Fruit fly (Drosophila melanogaster): ENCODE measurements around the gene CG17026.

Gene CG17026

DNA sequence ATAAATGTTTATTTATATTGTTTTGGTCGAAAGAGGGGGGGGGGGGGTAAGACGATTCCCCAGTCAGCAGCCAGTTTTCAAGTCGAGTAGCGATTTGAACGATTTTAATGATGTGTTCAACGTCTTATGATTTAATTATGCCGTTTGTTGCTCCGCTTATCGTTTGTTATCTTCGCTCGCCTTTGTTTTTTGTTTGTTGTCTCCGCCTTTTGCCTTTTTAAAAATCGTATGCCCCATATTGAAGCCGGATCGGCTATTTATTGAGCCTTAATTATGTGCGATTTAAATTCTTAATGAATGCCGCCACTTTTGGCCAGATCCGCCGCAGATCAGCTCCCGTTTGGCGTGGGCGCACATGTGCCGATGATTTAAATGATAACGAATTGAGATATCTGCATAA lies 39.3 kb downstream of the CG17026 start (continued):
- peak; percentile 80 for TF ChIP-seq Awh (GFP tag; IDR thresholded peaks at IDR 0.05)
- no peak for TF ChIP-seq sna (GFP tag; IDR thresholded peaks at IDR 0.05; ENCODE audit: partially characterized antibody)
- TF ChIP-seq CG15269 (tag; optimal IDR thresholded peaks at IDR 0.05): peak; percentile 50
- TF ChIP-seq slou (GFP tag; optimal IDR thresholded peaks at IDR 0.05): no peak
- TF ChIP-seq Sox100B (GFP tag; optimal IDR thresholded peaks at IDR 0.05): no peak
- peak; percentile 97 for TF ChIP-seq abd-A (tag; optimal IDR thresholded peaks at IDR 0.05)
- no peak for TF ChIP-seq CG7271 (tag; optimal IDR thresholded peaks at IDR 0.05)
- TF ChIP-seq vvl (GFP tag; IDR thresholded peaks at IDR 0.05): peak; percentile 43; the same call in 1 of the 2 replicates
- no peak for TF ChIP-seq B-H1 (GFP tag; IDR thresholded peaks at IDR 0.05)
- no peak for TF ChIP-seq esg (GFP tag; conservative IDR thresholded peaks at IDR 0.05)
- peak; percentile 68 for TF ChIP-seq gro (GFP tag; optimal IDR thresholded peaks at IDR 0.05)
- no peak for TF ChIP-seq row (GFP tag; IDR thresholded peaks at IDR 0.05)
- no peak for TF ChIP-seq mam (GFP tag; optimal IDR thresholded peaks at IDR 0.05)
- TF ChIP-seq CG1792 (GFP tag; optimal IDR thresholded peaks at IDR 0.05): no peak
- TF ChIP-seq HLH54F (GFP tag; optimal IDR thresholded peaks at IDR 0.05): no peak
- no peak for TF ChIP-seq HmgD (GFP tag; optimal IDR thresholded peaks at IDR 0.05)
- no peak for TF ChIP-seq ken (GFP tag; IDR thresholded peaks at IDR 0.05)
- no peak for TF ChIP-seq CG14710 (tag; optimal IDR thresholded peaks at IDR 0.05)
- peak; percentile 61 for TF ChIP-seq oc (tag; optimal IDR thresholded peaks at IDR 0.05)
- TF ChIP-seq Hmx (GFP tag; optimal IDR thresholded peaks at IDR 0.05): no peak
- TF ChIP-seq zen2 (GFP tag; IDR thresholded peaks at IDR 0.05; ENCODE audit: partially characterized antibody): 0 out of 3 replicates have a peak, but pooled peaks have one; percentile 6
- TF ChIP-seq jigr1 (GFP tag; IDR thresholded peaks at IDR 0.05): no peak
- no peak for TF ChIP-seq trh (GFP tag; optimal IDR thresholded peaks at IDR 0.05)
- TF ChIP-seq chinmo (GFP tag; IDR thresholded peaks at IDR 0.05; ENCODE audit: partially characterized antibody): 0 out of 4 replicates have a peak, but pooled peaks have one; percentile 31
- no peak for TF ChIP-seq tgo (GFP tag; IDR thresholded peaks at IDR 0.05)
- TF ChIP-seq ewg (GFP tag; optimal IDR thresholded peaks at IDR 0.05): no peak
- no peak for TF ChIP-seq lbe (GFP tag; optimal IDR thresholded peaks at IDR 0.05)
- TF ChIP-seq CG6254 (GFP tag; optimal IDR thresholded peaks at IDR 0.05): no peak

DNA sequence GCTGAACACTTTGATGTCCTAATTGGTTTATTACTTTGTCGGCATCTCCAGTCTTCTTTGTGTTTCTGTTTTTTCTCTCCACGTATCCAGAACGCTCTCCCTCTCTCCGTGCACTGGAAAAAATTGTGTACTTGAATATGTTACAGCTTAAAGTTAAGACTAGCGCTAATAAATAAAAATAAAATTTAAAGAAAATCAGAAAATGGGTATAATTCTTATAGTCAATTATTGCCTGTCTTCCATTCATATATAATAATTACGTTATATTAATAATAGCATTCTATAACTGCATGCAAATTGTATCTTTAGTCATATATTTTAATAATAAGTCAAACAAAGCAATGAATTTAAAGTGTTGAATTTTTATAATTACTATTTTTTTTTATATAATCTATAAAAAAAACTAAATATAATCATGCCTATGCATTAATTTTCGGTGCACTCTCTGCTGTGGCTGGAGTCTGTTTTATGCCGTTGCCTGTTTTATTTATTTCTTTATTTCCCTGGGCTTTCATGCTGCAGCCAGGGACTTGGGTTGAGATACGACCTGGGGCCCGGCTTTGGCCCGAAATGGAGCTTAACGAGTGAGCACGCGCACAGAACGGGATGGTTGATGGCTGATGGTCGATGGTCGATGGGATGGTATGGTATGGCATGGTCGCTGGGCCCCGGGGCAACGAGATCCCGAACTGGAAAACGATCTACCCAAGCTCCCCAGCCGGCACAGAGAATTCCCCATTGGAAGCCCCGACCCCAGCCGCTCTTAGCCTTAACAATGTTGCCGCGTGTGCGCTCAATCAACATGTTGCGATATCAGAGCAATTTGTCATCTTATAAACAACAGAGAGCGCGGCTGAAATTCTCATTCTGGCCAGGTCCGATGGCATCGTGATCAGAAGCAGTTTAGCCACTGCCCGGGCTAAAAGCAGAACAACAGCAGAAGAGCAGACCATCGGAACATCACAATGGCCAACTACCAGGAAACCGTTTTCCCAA lies 40.9 kb downstream of the CG17026 start:
- no peak for TF ChIP-seq CG11560 (tag; IDR thresholded peaks at IDR 0.05)
- no peak for TF ChIP-seq Dip2 (GFP tag; IDR thresholded peaks at IDR 0.05)
- no peak for TF ChIP-seq z (GFP tag; IDR thresholded peaks at IDR 0.05)
- TF ChIP-seq Stat92E (GFP tag; optimal IDR thresholded peaks at IDR 0.05): peak in 1 of 3 experiments; percentile 9
- TF ChIP-seq btn (GFP tag; optimal IDR thresholded peaks at IDR 0.05): no peak
- TF ChIP-seq ftz-f1 (GFP tag; optimal IDR thresholded peaks at IDR 0.05): no peak
- TF ChIP-seq esg (GFP tag; conservative IDR thresholded peaks at IDR 0.05): no peak
- no peak for TF ChIP-seq Sox102F (GFP tag; optimal IDR thresholded peaks at IDR 0.05)
- TF ChIP-seq HmgZ (tag; optimal IDR thresholded peaks at IDR 0.05): no peak
- TF ChIP-seq kay (GFP tag; optimal IDR thresholded peaks at IDR 0.05): no peak
- TF ChIP-seq CG7357 (GFP tag; IDR thresholded peaks at IDR 0.05): no peak
- no peak for TF ChIP-seq Ravus (GFP tag; IDR thresholded peaks at IDR 0.05)
- TF ChIP-seq crp (GFP tag; optimal IDR thresholded peaks at IDR 0.05): no peak
- TF ChIP-seq inv (GFP tag; IDR thresholded peaks at IDR 0.05; ENCODE audit: partially characterized antibody): no peak
- no peak for TF ChIP-seq CG4730 (GFP tag; IDR thresholded peaks at IDR 0.05)
- TF ChIP-seq nmo (GFP tag; optimal IDR thresholded peaks at IDR 0.05): peak; percentile 56
- no peak for TF ChIP-seq Meics (GFP tag; optimal IDR thresholded peaks at IDR 0.05)
- peak; percentile 23 for TF ChIP-seq CG11504 (tag; optimal IDR thresholded peaks at IDR 0.05)
- TF ChIP-seq slp2 (GFP tag; optimal IDR thresholded peaks at IDR 0.05): no peak
- TF ChIP-seq CG9609 (GFP tag; optimal IDR thresholded peaks at IDR 0.05): no peak
- no peak for TF ChIP-seq bigmax (GFP tag; optimal IDR thresholded peaks at IDR 0.05)
- no peak for TF ChIP-seq corto (GFP tag; optimal IDR thresholded peaks at IDR 0.05)

All from whole organism, embryonic.